Fruit fly (Drosophila melanogaster): ENCODE results near the gene Cyt-c-p.

The Cyt-c-p gene

DNA sequence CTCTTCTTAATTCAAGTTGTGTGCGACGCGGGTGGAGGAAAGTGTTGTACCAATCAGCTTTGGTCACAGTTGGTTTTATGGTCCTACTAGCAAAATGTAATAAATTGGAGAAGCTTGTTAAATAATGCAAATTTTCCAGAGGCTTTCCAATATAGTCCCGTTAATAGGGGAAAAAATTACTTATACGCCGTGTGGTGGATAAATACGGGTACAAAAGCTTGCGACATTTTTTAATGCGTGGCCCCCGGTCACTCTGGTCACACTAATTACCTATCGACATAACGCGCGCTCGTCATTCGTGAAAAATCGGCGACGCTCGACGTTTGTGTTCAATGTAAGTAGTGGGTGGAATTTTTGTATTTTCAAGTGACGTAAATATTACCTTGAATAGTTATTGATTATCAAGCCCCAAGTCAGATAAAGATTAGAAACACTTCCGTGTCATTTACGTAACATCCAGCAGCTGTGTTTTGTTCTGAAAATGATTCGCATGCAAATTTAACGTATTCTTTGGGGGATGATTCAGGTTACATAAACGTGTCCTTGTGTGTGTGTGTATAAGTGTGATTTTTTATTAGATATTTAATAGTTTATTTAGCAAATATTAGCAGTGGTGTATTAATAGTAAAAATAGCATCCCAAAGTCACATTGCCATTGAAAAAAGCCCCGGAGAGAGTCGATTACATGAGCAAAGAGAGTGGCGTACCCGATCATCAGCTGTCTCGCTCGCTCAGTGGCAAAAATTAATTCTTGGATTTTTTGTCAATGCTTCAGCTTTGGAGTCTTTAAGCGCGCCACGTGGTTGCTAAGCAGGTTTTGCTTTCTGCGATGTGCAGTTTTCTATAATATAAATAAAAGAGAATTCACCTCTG, at the start of gene Cyt-c-p:
Gene Cyt-c-p, plus strand, starts transcription at position 290 of the 873 bp plus-strand sequence.
- no peak for TF ChIP-seq CG10348 (GFP tag; IDR thresholded peaks at IDR 0.05)
- TF ChIP-seq CG4496 (GFP tag; IDR thresholded peaks at IDR 0.05): no peak
- no peak for TF ChIP-seq CG9948 (tag; optimal IDR thresholded peaks at IDR 0.05)
- no peak for TF ChIP-seq CG13204 (GFP tag; optimal IDR thresholded peaks at IDR 0.05)
- no peak for TF ChIP-seq CG17806 (tag; optimal IDR thresholded peaks at IDR 0.05)
- no peak for TF ChIP-seq fd96Ca (GFP tag; IDR thresholded peaks at IDR 0.05)
- TF ChIP-seq CG12605 (GFP tag; IDR thresholded peaks at IDR 0.05): no peak
- TF ChIP-seq gl (tag; optimal IDR thresholded peaks at IDR 0.05): no peak
- no peak for TF ChIP-seq CG32121 (GFP tag; IDR thresholded peaks at IDR 0.05)
- TF ChIP-seq CG15710 (tag; optimal IDR thresholded peaks at IDR 0.05): no peak
- no peak for TF ChIP-seq CG8301 (tag; optimal IDR thresholded peaks at IDR 0.05)
- no peak for TF ChIP-seq Snoo (tag; optimal IDR thresholded peaks at IDR 0.05)
- TF ChIP-seq Pif1A (GFP tag; optimal IDR thresholded peaks at IDR 0.05): no peak
- no peak for TF ChIP-seq Ets98B (GFP tag; IDR thresholded peaks at IDR 0.05)
- no peak for TF ChIP-seq Pif1B (GFP tag; optimal IDR thresholded peaks at IDR 0.05)
- no peak for TF ChIP-seq EcR (GFP tag; optimal IDR thresholded peaks at IDR 0.05)
- TF ChIP-seq rn (GFP tag; IDR thresholded peaks at IDR 0.05): no peak
- no peak for TF ChIP-seq D1 (tag; optimal IDR thresholded peaks at IDR 0.05)

DNA sequence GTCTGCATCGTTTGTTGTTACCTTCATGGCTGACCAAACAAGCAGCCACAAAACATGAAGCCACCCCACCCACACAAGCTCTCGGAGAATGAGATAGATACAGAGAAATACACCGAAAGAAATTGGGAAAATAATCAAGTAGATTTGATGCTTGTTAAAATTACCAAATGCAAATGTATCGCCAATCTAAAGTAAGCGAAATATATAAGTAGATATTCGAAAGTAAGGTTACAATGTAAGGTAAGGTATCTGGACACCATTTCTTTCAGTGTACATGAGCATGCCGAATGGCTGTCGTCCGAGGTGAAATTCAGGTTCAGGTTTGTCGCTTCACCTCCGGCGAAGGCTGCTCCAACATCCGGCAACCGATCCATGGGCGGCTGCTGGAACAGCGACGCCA, 47.4 kb upstream of the Cyt-c-p start:
- no peak for TF ChIP-seq EcR (GFP tag; optimal IDR thresholded peaks at IDR 0.05)
- TF ChIP-seq CG15710 (tag; optimal IDR thresholded peaks at IDR 0.05): peak; percentile 50
- TF ChIP-seq CG8301 (tag; optimal IDR thresholded peaks at IDR 0.05): peak; percentile 55
- TF ChIP-seq CG13204 (GFP tag; optimal IDR thresholded peaks at IDR 0.05): no peak
- TF ChIP-seq fd96Ca (GFP tag; IDR thresholded peaks at IDR 0.05): no peak
- TF ChIP-seq rn (GFP tag; IDR thresholded peaks at IDR 0.05): no peak
- peak; percentile 63 for TF ChIP-seq CG4496 (GFP tag; IDR thresholded peaks at IDR 0.05)
- peak; percentile 48 for TF ChIP-seq CG17806 (tag; optimal IDR thresholded peaks at IDR 0.05)
- no peak for TF ChIP-seq Pif1B (GFP tag; optimal IDR thresholded peaks at IDR 0.05)
- no peak for TF ChIP-seq D1 (tag; optimal IDR thresholded peaks at IDR 0.05)
- TF ChIP-seq CG12605 (GFP tag; IDR thresholded peaks at IDR 0.05): no peak
- no peak for TF ChIP-seq Pif1A (GFP tag; optimal IDR thresholded peaks at IDR 0.05)
- TF ChIP-seq CG32121 (GFP tag; IDR thresholded peaks at IDR 0.05): peak; percentile 32; the same call in 1 of the 2 replicates
- peak; percentile 56 for TF ChIP-seq Ets98B (GFP tag; IDR thresholded peaks at IDR 0.05)
- peak; percentile 39 for TF ChIP-seq CG34367 (tag; optimal IDR thresholded peaks at IDR 0.05)
- TF ChIP-seq CG8159 (tag; optimal IDR thresholded peaks at IDR 0.05): peak; percentile 56
- no peak for TF ChIP-seq Snoo (tag; optimal IDR thresholded peaks at IDR 0.05)
- TF ChIP-seq CG10348 (GFP tag; IDR thresholded peaks at IDR 0.05): peak; percentile 31; the same call in 1 of the 2 replicates
- peak; percentile 59 for TF ChIP-seq CG14655 (GFP tag; optimal IDR thresholded peaks at IDR 0.05)

DNA sequence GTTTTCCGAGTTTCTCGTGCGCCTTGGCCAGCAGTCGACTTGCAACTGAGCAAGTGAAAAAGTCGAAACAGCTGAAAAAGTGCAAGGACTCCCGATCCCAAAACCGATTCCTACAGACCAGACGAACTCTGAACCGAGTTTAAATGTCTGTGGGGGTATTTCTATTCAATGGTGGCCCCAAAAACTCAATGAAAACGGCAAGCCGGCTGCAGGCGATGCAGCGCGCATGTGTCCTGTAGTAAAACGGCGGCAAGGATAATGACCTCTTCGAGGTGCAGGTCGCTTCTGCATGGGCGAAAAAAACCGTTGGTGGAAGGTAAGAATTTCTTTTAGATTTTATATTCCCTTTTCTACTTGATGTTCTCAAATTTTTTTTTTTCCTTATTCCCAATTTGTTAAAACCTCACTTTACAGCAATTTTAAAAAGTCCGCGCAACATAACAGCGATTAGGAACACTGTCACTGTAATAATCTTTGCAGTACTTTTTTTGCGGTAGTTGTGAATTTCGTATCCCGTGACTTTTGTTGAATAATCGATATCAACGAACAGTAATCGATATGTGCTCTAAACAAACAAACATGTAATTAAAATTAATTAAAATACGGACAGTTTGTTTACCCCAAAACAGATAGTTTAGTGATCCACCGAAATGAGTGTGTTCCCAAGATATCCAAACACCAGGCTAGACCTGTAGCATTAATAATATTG, 42.9 kb upstream of the Cyt-c-p start, which contains the start of the genes Trpgamma and her:
Gene Trpgamma, minus strand, starts transcription at position 51 of the 709 bp plus-strand sequence.
Gene her, plus strand, starts transcription at position 535 of the 709 bp plus-strand sequence.
- TF ChIP-seq CG12605 (GFP tag; IDR thresholded peaks at IDR 0.05): no peak
- peak; percentile 65; the same call in 1 of the 3 replicates for TF ChIP-seq fd96Ca (GFP tag; IDR thresholded peaks at IDR 0.05)
- TF ChIP-seq CG14655 (GFP tag; optimal IDR thresholded peaks at IDR 0.05): no peak
- peak; percentile 77 for TF ChIP-seq EcR (GFP tag; optimal IDR thresholded peaks at IDR 0.05)
- TF ChIP-seq CG17806 (tag; optimal IDR thresholded peaks at IDR 0.05): no peak

DNA sequence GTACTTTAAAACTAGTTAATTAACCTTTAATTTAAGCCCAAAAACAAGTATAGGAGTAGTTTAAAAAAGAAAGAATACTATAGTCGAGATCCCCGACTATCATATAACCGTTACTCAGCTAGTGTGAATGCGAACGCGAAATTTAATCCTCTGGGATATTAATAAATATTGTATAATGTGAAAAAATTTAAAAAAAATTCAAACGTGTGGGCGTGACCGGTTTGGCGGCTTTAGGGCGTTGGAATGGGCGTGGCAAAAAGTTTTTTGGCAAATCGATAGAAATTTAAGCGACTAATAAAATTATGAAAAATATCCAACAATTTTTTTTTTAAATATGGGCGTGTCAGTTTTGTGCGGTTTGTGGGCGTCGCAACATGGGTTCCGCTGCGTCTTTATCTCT, 40.7 kb upstream of the Cyt-c-p start:
- no peak for TF ChIP-seq fd96Ca (GFP tag; IDR thresholded peaks at IDR 0.05)
- no peak for TF ChIP-seq CG34367 (tag; optimal IDR thresholded peaks at IDR 0.05)
- TF ChIP-seq Snoo (tag; optimal IDR thresholded peaks at IDR 0.05): no peak
- TF ChIP-seq CG10348 (GFP tag; IDR thresholded peaks at IDR 0.05): no peak
- TF ChIP-seq CG9948 (tag; optimal IDR thresholded peaks at IDR 0.05): no peak
- no peak for TF ChIP-seq rn (GFP tag; IDR thresholded peaks at IDR 0.05)
- no peak for TF ChIP-seq CG17806 (tag; optimal IDR thresholded peaks at IDR 0.05)
- no peak for TF ChIP-seq CG14655 (GFP tag; optimal IDR thresholded peaks at IDR 0.05)
- TF ChIP-seq Pif1A (GFP tag; optimal IDR thresholded peaks at IDR 0.05): no peak
- TF ChIP-seq gl (tag; optimal IDR thresholded peaks at IDR 0.05): no peak

DNA sequence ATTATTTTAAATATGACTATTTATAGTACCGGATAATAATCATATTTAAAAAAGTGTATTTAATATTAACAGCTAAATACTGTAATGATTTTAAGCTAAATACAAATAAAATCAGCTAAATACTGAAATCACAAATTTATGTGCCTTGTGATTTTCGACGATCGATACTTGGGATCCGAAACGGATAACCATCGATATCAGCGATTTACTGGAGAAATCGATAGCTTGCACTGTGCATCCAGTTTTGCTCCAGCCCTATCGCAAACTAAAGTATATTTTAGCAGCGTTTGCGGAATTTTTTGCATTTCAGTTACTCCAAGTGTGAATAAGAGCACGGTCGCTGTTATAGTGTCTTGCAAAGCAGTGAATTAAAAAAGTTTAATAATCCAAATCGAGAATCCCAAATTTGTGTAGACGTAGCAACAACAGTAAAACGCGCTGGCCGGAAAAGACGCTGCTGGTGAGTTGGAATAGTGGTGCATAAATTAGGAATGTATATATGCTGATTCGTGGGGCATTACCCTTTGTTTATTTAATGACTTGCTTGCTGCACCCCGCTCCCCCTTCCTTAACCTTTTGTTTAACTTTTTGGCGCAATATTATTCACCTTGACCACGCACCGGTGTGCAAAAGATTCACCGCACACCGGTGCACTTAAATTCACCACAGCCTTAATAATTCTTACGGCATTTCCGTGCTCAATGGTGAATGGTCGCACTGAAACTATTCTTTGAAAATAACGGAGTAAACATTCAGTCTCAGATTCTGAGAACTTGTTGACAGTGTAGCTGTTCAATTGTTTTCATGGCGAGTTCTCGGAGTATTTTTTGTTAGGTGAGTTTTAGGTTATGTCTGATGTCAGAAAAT, 39.7 kb upstream of the Cyt-c-p start, which contains the start of the genes grp and squ:
Gene grp, plus strand, starts transcription at position 238 of the 867 bp plus-strand sequence.
Gene squ, plus strand, starts transcription at position 238 of the 867 bp plus-strand sequence.
- peak; percentile 89 for TF ChIP-seq EcR (GFP tag; optimal IDR thresholded peaks at IDR 0.05)
- no peak for TF ChIP-seq CG32121 (GFP tag; IDR thresholded peaks at IDR 0.05)
- peak; percentile 22; the same call in 1 of the 2 replicates for TF ChIP-seq CG12605 (GFP tag; IDR thresholded peaks at IDR 0.05)
- peak; percentile 1 for TF ChIP-seq D1 (tag; optimal IDR thresholded peaks at IDR 0.05)
- no peak for TF ChIP-seq Pif1A (GFP tag; optimal IDR thresholded peaks at IDR 0.05)
- TF ChIP-seq gl (tag; optimal IDR thresholded peaks at IDR 0.05): peak; percentile 26
- no peak for TF ChIP-seq Ets98B (GFP tag; IDR thresholded peaks at IDR 0.05)
- TF ChIP-seq CG13204 (GFP tag; optimal IDR thresholded peaks at IDR 0.05): no peak
- 0 out of 3 replicates have a peak, but pooled peaks have one; percentile 41 for TF ChIP-seq CG4496 (GFP tag; IDR thresholded peaks at IDR 0.05)
- TF ChIP-seq CG8159 (tag; optimal IDR thresholded peaks at IDR 0.05): peak; percentile 14
- no peak for TF ChIP-seq Pif1B (GFP tag; optimal IDR thresholded peaks at IDR 0.05)
- TF ChIP-seq CG10348 (GFP tag; IDR thresholded peaks at IDR 0.05): no peak
